Worm (Caenorhabditis elegans) whole organism, young adult: ENCODE measurements around the gene bec-1.

Source experiments
- F10E7.11 ChIP-seq: sonication (generic microtip); optimal IDR thresholded peaks from 2 replicates; lab custom pipeline; 2017; ENCODE audit warnings: mild to moderate bottlenecking, missing genetic modification characterization, moderate library complexity, missing compliant biosample characterization
- atf-7 ChIP-seq: sonication (generic microtip); optimal IDR thresholded peaks from 2 replicates; lab custom pipeline; 2017; ENCODE audit warnings: mild to moderate bottlenecking, missing genetic modification characterization, missing compliant biosample characterization
- snpc-4 ChIP-seq, 5 experiments: fragments of 150-350 bp in 1 of 5; sonication (generic microtip) in 4 of 5; optimal IDR thresholded peaks; 2 replicates each; lab custom pipeline; 2014 to 2018; ENCODE audit warnings: missing genetic modification characterization in 5 of 5, missing biosample characterization in 3 of 5, antibody characterized with exemption in 2 of 5, mild to moderate bottlenecking in 2 of 5, missing compliant biosample characterization in 2 of 5, missing genotype in 2 of 5, moderate library complexity in 2 of 5, missing genetic modification reagents in 1 of 5

ce11 chrIV:5662073-5662472, 2.2 kb downstream of the bec-1 start:
- TF ChIP-seq F10E7.11 (tag; lab: Kevin White, UChicago) (no peak), snpc-4 (GFP tag; optimal IDR thresholded peaks at IDR 0.05; lab: Kevin White, UChicago) (no peak), snpc-4 (tag; optimal IDR thresholded peaks at IDR 0.05; lab: Kevin White, UChicago) (no peak), atf-7 (tag; lab: Kevin White, UChicago) (no peak)
